Worm (Caenorhabditis elegans) whole organism, young adult: ENCODE measurements around the gene T25D10.4.

ENCODE experiments used
- ama-1 ChIP-seq, 3 experiments: fragments of 150-350 bp in 1 of 3; sonication (generic microtip) in 2 of 3; optimal IDR thresholded peaks; 2 replicates each; lab custom pipeline; 2014 to 2018; ENCODE audit warnings: missing biosample characterization in 2 of 3, missing genetic modification characterization in 2 of 3, missing genetic modification reagents in 2 of 3
- pha-4 ChIP-seq: fragments of 150-350 bp; sonication (generic microtip); optimal IDR thresholded peaks from 2 replicates; lab custom pipeline; 2014; ENCODE audit warnings: missing biosample characterization, missing genetic modification reagents, missing genetic modification characterization
- ztf-6 ChIP-seq: fragments of 200-800 bp; sonication (Bioruptor generic); IDR thresholded peaks from 2 replicates; pipeline ENCODE4 v1.3.6; 2022; ENCODE audit warnings: missing genetic modification reagents, missing genetic modification characterization, missing compliant biosample characterization

DNA sequence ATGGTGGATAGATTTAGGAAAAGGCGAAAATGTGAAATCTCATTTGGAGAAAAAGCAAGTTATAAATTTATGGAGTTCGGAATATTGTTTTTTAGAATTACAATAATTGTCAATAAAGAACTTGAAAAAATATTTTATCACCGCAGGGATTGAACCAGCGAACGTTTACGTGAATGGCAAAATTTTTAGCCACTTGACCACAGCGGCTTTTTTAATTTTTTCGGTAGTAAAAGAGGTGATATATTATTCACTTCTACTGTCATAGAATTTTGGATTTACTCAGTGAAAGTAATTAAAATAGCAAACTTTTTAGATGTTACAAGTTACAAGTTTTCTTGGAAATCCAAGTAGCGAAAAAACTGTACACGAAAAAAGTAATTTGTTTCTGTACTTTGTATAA, 51.8 kb downstream of the T25D10.4 start:
- TF ChIP-seq pha-4 (tag; lab: Kevin White, UChicago) (no peak), ama-1 (optimal IDR thresholded peaks at IDR 0.05; lab: Kevin White, UChicago) (no peak), ama-1 (GFP tag; optimal IDR thresholded peaks at IDR 0.05; lab: Kevin White, UChicago) (no peak), ztf-6 (GFP tag; lab: Robert Waterston, UW) (no peak)
